Worm (Caenorhabditis elegans): ENCODE measurements around the gene madd-2.

madd-2 gene

DNA sequence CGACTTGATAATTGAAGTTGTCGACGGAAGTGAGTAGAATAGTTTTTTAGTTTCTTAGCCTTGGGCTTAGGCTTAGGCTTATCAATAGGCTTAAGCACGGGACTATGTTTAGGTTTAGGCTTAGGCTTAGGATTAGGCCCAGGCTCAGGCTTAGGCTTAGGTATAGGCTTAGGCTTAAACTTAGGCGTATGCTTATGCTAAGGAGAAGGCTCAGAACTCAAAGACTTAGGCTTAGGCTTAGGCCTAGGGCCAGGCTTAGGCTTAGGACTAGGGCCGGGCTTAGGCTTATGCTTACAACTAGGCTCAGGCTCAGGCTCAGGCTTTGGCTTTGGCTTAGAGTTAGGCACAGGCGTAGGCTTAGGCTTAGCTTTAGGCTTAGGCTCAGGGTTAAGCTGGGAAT, 31.3 kb upstream of the madd-2 start:
- TF ChIP-seq ttx-3 (tag; optimal IDR thresholded peaks at IDR 0.05) = no peak
- no peak for TF ChIP-seq pha-2 (tag; optimal IDR thresholded peaks at IDR 0.05)
- TF ChIP-seq mec-3 (tag; optimal IDR thresholded peaks at IDR 0.05; ENCODE audit: borderline replicate concordance) = no peak
- TF ChIP-seq hlh-15 (tag; optimal IDR thresholded peaks at IDR 0.05) = no peak
- TF ChIP-seq ref-2 (tag; optimal IDR thresholded peaks at IDR 0.05) = no peak
- TF ChIP-seq odd-2 (tag; optimal IDR thresholded peaks at IDR 0.05) = no peak
- no peak for TF ChIP-seq ceh-30 (tag; optimal IDR thresholded peaks at IDR 0.05)
- TF ChIP-seq ceh-34 (tag; optimal IDR thresholded peaks at IDR 0.05) = no peak
- TF ChIP-seq lim-6 (tag; optimal IDR thresholded peaks at IDR 0.05) = no peak
- TF ChIP-seq ceh-6 (GFP tag; optimal IDR thresholded peaks at IDR 0.05) = no peak
- TF ChIP-seq dve-1 (tag; optimal IDR thresholded peaks at IDR 0.05) = no peak
- TF ChIP-seq fkh-6 (tag; optimal IDR thresholded peaks at IDR 0.05) = no peak
- no peak for TF ChIP-seq pat-9 (tag; optimal IDR thresholded peaks at IDR 0.05)
- no peak for TF ChIP-seq hlh-13 (GFP tag; optimal IDR thresholded peaks at IDR 0.05)
- no peak for TF ChIP-seq ceh-18 (tag; optimal IDR thresholded peaks at IDR 0.05)
- no peak for TF ChIP-seq hlh-6 (tag; optimal IDR thresholded peaks at IDR 0.05)
- TF ChIP-seq C08G9.2 (tag; optimal IDR thresholded peaks at IDR 0.05) = no peak

DNA sequence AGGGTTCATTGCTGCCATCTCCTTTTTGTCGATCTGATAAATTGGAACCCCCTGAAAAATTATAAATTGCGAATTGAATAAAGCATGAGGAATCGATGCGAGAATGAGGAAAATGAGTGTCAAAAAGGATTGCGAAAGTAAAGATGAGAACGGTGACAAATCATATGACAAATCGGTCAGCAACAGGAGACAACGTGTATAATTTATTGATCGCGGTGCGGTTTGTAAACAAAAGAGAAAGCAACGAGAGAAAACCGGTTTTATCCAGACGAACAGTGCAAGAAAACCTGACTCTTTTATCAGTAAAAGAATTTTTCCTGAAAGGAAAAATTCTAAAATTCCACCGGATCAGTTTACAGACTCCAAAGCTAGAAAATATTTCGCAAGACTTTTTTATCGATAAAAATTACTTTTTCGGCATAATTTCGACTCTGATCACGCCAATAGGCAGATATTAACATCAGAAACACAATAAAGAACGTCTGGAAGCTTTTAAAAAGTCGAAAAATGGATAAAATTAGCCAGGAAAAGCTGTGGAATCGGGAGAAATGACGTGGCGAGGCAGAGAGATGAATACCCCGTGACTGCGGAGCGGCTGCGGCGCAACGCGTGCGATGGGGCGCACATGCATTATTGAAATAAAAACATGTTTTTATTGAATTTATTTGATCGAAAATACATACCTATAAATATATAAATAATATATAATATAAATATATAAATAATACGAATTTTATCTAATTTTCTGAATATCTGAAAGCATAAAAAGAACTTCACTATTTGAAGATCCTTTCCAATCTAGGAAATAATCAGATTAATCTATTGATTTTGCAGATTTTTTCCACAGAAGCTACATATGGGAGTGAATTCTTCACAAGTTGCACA, 28.9 kb upstream of the madd-2 start, which contains the start of the genes rab-1 and C39F7.5:
Gene rab-1 (minus strand): TSS at position 51 of the 885 bp plus-strand sequence.
Gene C39F7.5 (plus strand): TSS at position 835 of the 885 bp plus-strand sequence.
- TF ChIP-seq ceh-48 (tag; optimal IDR thresholded peaks at IDR 0.05) (peak; percentile 10), unc-42 (tag; optimal IDR thresholded peaks at IDR 0.05) (peak; percentile 29), tbx-2 (tag; optimal IDR thresholded peaks at IDR 0.05) (peak; percentile 7), hlh-8 (tag; optimal IDR thresholded peaks at IDR 0.05) (no peak), nfya-1 (tag; optimal IDR thresholded peaks at IDR 0.05) (peak; percentile 44), hlh-30 (tag; optimal IDR thresholded peaks at IDR 0.05; ENCODE audit: insufficient read depth) (peak; percentile 90), eyg-1 (tag; optimal IDR thresholded peaks at IDR 0.05) (no peak)

- TF ChIP-seq ceh-18 (tag; optimal IDR thresholded peaks at IDR 0.05) = no peak
These were observed 27.9 kb upstream of the madd-2 start for ce11 chrV:1263078-1263732.

DNA sequence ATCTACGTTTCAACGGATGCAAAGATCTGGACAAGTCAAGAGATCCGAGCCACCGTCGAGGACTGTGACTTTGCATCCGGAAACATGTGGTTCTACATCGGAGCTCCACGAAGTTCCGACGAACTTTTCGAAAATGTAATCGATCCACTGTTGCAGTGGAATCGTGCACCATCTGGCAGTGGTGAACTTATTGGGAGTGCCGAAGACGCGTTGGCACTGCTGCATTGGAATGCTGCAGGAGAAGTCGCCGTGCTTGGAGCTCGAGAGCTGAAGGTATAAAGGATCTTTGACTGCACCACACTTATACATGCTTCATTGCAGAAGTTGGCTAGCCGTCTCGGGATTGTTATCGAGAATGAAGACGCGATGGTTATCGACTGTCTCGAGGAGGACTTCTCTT, 26.8 kb upstream of the madd-2 start:
- no peak for TF ChIP-seq nfya-1 (tag; optimal IDR thresholded peaks at IDR 0.05)
- no peak for TF ChIP-seq mec-3 (tag; optimal IDR thresholded peaks at IDR 0.05; ENCODE audit: borderline replicate concordance)
- TF ChIP-seq hlh-6 (tag; optimal IDR thresholded peaks at IDR 0.05) = no peak
- TF ChIP-seq ahr-1 (tag; optimal IDR thresholded peaks at IDR 0.05) = no peak
- no peak for TF ChIP-seq hlh-30 (tag; optimal IDR thresholded peaks at IDR 0.05; ENCODE audit: insufficient read depth)
- no peak for TF ChIP-seq lim-6 (tag; optimal IDR thresholded peaks at IDR 0.05)
- no peak for TF ChIP-seq ets-4 (tag; optimal IDR thresholded peaks at IDR 0.05)
- no peak for TF ChIP-seq ceh-14 (tag; optimal IDR thresholded peaks at IDR 0.05)
- TF ChIP-seq K09A11.1 (tag; optimal IDR thresholded peaks at IDR 0.05; ENCODE audit: insufficient read depth) = no peak

DNA sequence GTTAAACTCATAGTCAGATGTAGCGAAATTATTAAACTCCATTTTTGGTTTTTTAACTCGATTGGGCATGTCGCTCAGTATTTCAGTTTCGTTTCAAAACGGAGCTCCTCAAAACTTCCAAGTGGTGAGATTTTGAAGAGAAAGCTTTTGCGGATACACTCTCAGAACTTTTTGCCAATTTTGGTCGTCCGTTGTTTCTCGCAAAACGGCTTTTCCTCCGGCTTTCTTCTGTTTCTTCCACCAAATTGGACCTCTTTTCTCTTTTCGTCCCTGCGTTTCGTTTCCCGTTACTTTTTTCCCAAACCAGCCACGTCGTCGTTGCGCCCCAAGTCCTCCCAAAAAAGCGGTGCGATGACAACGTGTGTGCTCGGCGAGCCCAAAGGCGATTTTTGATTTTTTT, 24.8 kb upstream of the madd-2 start, which contains the start of gene C39F7.1:
Gene C39F7.1 (plus strand): TSS at position 301 of the 400 bp plus-strand sequence.
- TF ChIP-seq elt-2 (tag; optimal IDR thresholded peaks at IDR 0.05) = no peak
- TF ChIP-seq hlh-15 (tag; optimal IDR thresholded peaks at IDR 0.05) = no peak
- TF ChIP-seq pat-9 (tag; optimal IDR thresholded peaks at IDR 0.05) = no peak
- TF ChIP-seq ceh-22 (tag; optimal IDR thresholded peaks at IDR 0.05) = no peak
- TF ChIP-seq F13H6.1 (tag; optimal IDR thresholded peaks at IDR 0.05) = no peak
- no peak for TF ChIP-seq dmd-4 (tag; optimal IDR thresholded peaks at IDR 0.05; ENCODE audit: borderline replicate concordance)
- no peak for TF ChIP-seq nhr-11 (tag; optimal IDR thresholded peaks at IDR 0.05)
